Worm (Caenorhabditis elegans) whole organism, late embryonic: ENCODE data around the gene C05C12.6.

Source experiments
- K02D7.2 ChIP-seq: sonication (generic microtip); optimal IDR thresholded peaks from 2 replicates; lab custom pipeline; 2017; ENCODE audit warnings: mild to moderate bottlenecking, missing genetic modification characterization, missing compliant biosample characterization
- ceh-14 ChIP-seq: sonication (generic microtip); optimal IDR thresholded peaks from 2 replicates; lab custom pipeline; 2016; ENCODE audit warnings: missing genotype, missing genetic modification characterization, missing compliant biosample characterization
- ceh-18 ChIP-seq: sonication (generic microtip); optimal IDR thresholded peaks from 2 replicates; lab custom pipeline; 2016; ENCODE audit warnings: missing genetic modification characterization, missing compliant biosample characterization
- ceh-22 ChIP-seq: sonication (generic microtip); optimal IDR thresholded peaks from 2 replicates; lab custom pipeline; 2017; ENCODE audit warnings: missing biosample characterization, missing genetic modification characterization
- ceh-31 ChIP-seq: sonication (generic microtip); optimal IDR thresholded peaks from 2 replicates; lab custom pipeline; 2016; ENCODE audit warnings: missing genetic modification characterization, missing compliant biosample characterization
- ceh-34 ChIP-seq: sonication (generic microtip); optimal IDR thresholded peaks from 2 replicates; lab custom pipeline; 2016; ENCODE audit warnings: mild to moderate bottlenecking, missing genetic modification characterization, missing compliant biosample characterization
- ceh-45 ChIP-seq: fragments of 200-800 bp; sonication (Bioruptor generic); IDR thresholded peaks from 2 replicates; pipeline ENCODE4 v1.3.6; 2022; ENCODE audit warnings: missing genetic modification reagents, missing genetic modification characterization, missing compliant biosample characterization
- ceh-48 ChIP-seq: sonication (generic microtip); optimal IDR thresholded peaks from 2 replicates; lab custom pipeline; 2016; ENCODE audit warnings: missing genetic modification characterization, inconsistent platforms, missing compliant biosample characterization
- ceh-6 ChIP-seq: fragments of 200-800 bp; sonication (Bioruptor generic); optimal IDR thresholded peaks from 2 replicates; lab custom pipeline; 2018; ENCODE audit warnings: mild to moderate bottlenecking, missing genetic modification characterization, missing compliant biosample characterization
- ceh-9 ChIP-seq: sonication (generic microtip); optimal IDR thresholded peaks from 2 replicates; lab custom pipeline; 2016; ENCODE audit warnings: mild to moderate bottlenecking, missing genetic modification characterization, inconsistent platforms, missing compliant biosample characterization
- dmd-4 ChIP-seq: sonication (generic microtip); optimal IDR thresholded peaks from 2 replicates; lab custom pipeline; 2016; ENCODE audit warnings: borderline replicate concordance, missing genetic modification characterization, missing compliant biosample characterization
- dve-1 ChIP-seq: sonication (generic microtip); optimal IDR thresholded peaks from 2 replicates; lab custom pipeline; 2017; ENCODE audit warnings: antibody characterized with exemption, mild to moderate bottlenecking, missing genetic modification characterization, missing compliant biosample characterization
- elt-2 ChIP-seq: sonication (generic microtip); optimal IDR thresholded peaks from 2 replicates; lab custom pipeline; 2016; ENCODE audit warnings: missing genetic modification reagents, missing genetic modification characterization, missing compliant biosample characterization
- elt-4 ChIP-seq: sonication (generic microtip); optimal IDR thresholded peaks from 2 replicates; lab custom pipeline; 2016; ENCODE audit warnings: missing genetic modification characterization, missing compliant biosample characterization
- ets-4 ChIP-seq: sonication (generic microtip); optimal IDR thresholded peaks from 2 replicates; lab custom pipeline; 2016; ENCODE audit warnings: missing genetic modification characterization, missing compliant biosample characterization
- fax-1 ChIP-seq: sonication (generic microtip); optimal IDR thresholded peaks from 2 replicates; lab custom pipeline; 2016; ENCODE audit warnings: missing genotype, missing genetic modification characterization, missing compliant biosample characterization
- fkh-6 ChIP-seq: sonication (generic microtip); optimal IDR thresholded peaks from 2 replicates; lab custom pipeline; 2016; ENCODE audit warnings: missing genetic modification characterization, missing compliant biosample characterization
- gmeb-2 ChIP-seq: sonication (generic microtip); optimal IDR thresholded peaks from 2 replicates; lab custom pipeline; 2016; ENCODE audit warnings: missing genetic modification characterization, inconsistent platforms, missing compliant biosample characterization
- hlh-13 ChIP-seq: fragments of 200-800 bp; sonication (Bioruptor generic); optimal IDR thresholded peaks from 2 replicates; lab custom pipeline; 2018; ENCODE audit warnings: mild to moderate bottlenecking, missing genetic modification characterization, missing compliant biosample characterization
- hlh-15 ChIP-seq: sonication (generic microtip); optimal IDR thresholded peaks from 2 replicates; lab custom pipeline; 2016; ENCODE audit warnings: missing genetic modification characterization, missing compliant biosample characterization
- hlh-8 ChIP-seq: sonication (generic microtip); optimal IDR thresholded peaks from 2 replicates; lab custom pipeline; 2016; ENCODE audit warnings: missing genotype, missing genetic modification characterization, missing compliant biosample characterization
- lin-11 ChIP-seq: fragments of 200-800 bp; sonication (Bioruptor generic); optimal IDR thresholded peaks from 2 replicates; lab custom pipeline; 2018; ENCODE audit warnings: mild to moderate bottlenecking, missing genetic modification characterization, missing compliant biosample characterization
- nfya-1 ChIP-seq: sonication (generic microtip); optimal IDR thresholded peaks from 2 replicates; lab custom pipeline; 2017; ENCODE audit warnings: missing genetic modification characterization, mild to moderate bottlenecking, missing compliant biosample characterization, antibody characterized with exemption, moderate library complexity
- nhr-11 ChIP-seq: fragments of 150-350 bp; optimal IDR thresholded peaks from 2 replicates; lab custom pipeline; 2014; ENCODE audit warnings: missing biosample characterization, missing genetic modification characterization
- nhr-232 ChIP-seq: sonication (generic microtip); optimal IDR thresholded peaks from 2 replicates; lab custom pipeline; 2016; ENCODE audit warnings: missing genetic modification characterization, missing compliant biosample characterization
- odd-2 ChIP-seq: sonication (generic microtip); optimal IDR thresholded peaks from 2 replicates; lab custom pipeline; 2017; ENCODE audit warnings: antibody characterized with exemption, mild to moderate bottlenecking, missing genetic modification characterization, missing compliant biosample characterization
- pag-3 ChIP-seq: sonication (generic microtip); optimal IDR thresholded peaks from 2 replicates; lab custom pipeline; 2016; ENCODE audit warnings: missing compliant biosample characterization, missing genetic modification characterization, borderline replicate concordance
- pax-1 ChIP-seq: fragments of 150-350 bp; optimal IDR thresholded peaks from 2 replicates; lab custom pipeline; 2014; ENCODE audit warnings: missing biosample characterization, missing genetic modification characterization
- pha-2 ChIP-seq: sonication (generic microtip); optimal IDR thresholded peaks from 2 replicates; lab custom pipeline; 2017; ENCODE audit warnings: mild to moderate bottlenecking, missing genetic modification characterization, missing compliant biosample characterization
- pqm-1 ChIP-seq: sonication (generic microtip); optimal IDR thresholded peaks from 2 replicates; lab custom pipeline; 2016; ENCODE audit warnings: missing genetic modification characterization, missing compliant biosample characterization
- pros-1 ChIP-seq: fragments of 150-350 bp; optimal IDR thresholded peaks from 2 replicates; lab custom pipeline; 2014; ENCODE audit warnings: missing biosample characterization, missing genetic modification reagents, missing genetic modification characterization
- ref-2 ChIP-seq: sonication (generic microtip); optimal IDR thresholded peaks from 2 replicates; lab custom pipeline; 2016; ENCODE audit warnings: missing genetic modification characterization, missing compliant biosample characterization
- sdc-2 ChIP-seq: sonication (generic microtip); optimal IDR thresholded peaks from 2 replicates; lab custom pipeline; 2016; ENCODE audit warnings: missing genotype, missing genetic modification characterization, missing compliant biosample characterization
- sox-2 ChIP-seq: fragments of 200-800 bp; sonication (Bioruptor generic); IDR thresholded peaks from 2 replicates; pipeline ENCODE4 v1.3.6; 2022; ENCODE audit warnings: missing genetic modification reagents, missing genetic modification characterization, missing compliant biosample characterization
- syd-9 ChIP-seq: sonication (generic microtip); optimal IDR thresholded peaks from 2 replicates; lab custom pipeline; 2016; ENCODE audit warnings: mild to moderate bottlenecking, missing genetic modification characterization, moderate library complexity, missing compliant biosample characterization
- tbx-2 ChIP-seq: sonication (generic microtip); optimal IDR thresholded peaks from 2 replicates; lab custom pipeline; 2016; ENCODE audit warnings: missing genetic modification characterization, missing compliant biosample characterization
- ttx-3 ChIP-seq: sonication (generic microtip); optimal IDR thresholded peaks from 2 replicates; lab custom pipeline; 2016; ENCODE audit warnings: missing genetic modification reagents, missing genetic modification characterization, missing compliant biosample characterization
- unc-55 ChIP-seq: sonication (generic microtip); optimal IDR thresholded peaks from 2 replicates; lab custom pipeline; 2017; ENCODE audit warnings: missing biosample characterization, missing genetic modification reagents, missing genetic modification characterization
- unc-86 ChIP-seq: sonication (generic microtip); optimal IDR thresholded peaks from 2 replicates; lab custom pipeline; 2016; ENCODE audit warnings: missing genetic modification characterization, missing compliant biosample characterization
- zip-5 ChIP-seq: sonication (generic microtip); optimal IDR thresholded peaks from 2 replicates; lab custom pipeline; 2016; ENCODE audit warnings: missing genetic modification characterization, missing compliant biosample characterization

Gene C05C12.6

DNA sequence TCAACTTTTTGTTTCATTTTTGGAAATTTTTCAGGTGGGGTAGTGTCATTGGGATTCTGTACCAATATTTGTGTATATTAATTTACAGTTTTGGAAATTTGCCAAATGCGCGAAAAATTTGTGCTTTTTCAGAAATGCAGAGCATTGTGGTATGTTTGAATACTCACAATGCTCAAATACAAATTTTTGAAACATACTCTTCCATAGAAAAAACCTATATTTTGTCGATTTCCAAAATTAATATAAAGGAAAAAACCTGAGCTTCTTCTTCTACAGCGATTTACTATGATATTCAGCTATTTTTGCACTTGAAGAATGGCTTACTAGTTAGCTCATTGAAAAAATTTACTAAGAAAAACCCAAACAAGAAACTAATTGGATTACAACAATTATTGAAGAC lies 28.3 kb downstream of the C05C12.6 start:
- TF ChIP-seq fax-1 (tag; lab: Kevin White, UChicago), result no peak
- no peak for TF ChIP-seq dmd-4 (tag; lab: Kevin White, UChicago)
- TF ChIP-seq ceh-14 (tag; lab: Kevin White, UChicago), result no peak
- no peak for TF ChIP-seq sdc-2 (tag; lab: Kevin White, UChicago)
- TF ChIP-seq odd-2 (tag; lab: Kevin White, UChicago), result no peak
- TF ChIP-seq pax-1 (tag; lab: Kevin White, UChicago), result no peak
- no peak for TF ChIP-seq ceh-48 (tag; lab: Kevin White, UChicago)
- TF ChIP-seq ceh-9 (tag; lab: Kevin White, UChicago), result no peak
- TF ChIP-seq sox-2 (GFP tag; lab: Robert Waterston, UW), result no peak
- no peak for TF ChIP-seq ceh-34
- no peak for TF ChIP-seq ets-4 (tag; lab: Kevin White, UChicago)
- TF ChIP-seq elt-2 (tag; lab: Kevin White, UChicago), result no peak
- TF ChIP-seq ceh-18, result no peak

DNA sequence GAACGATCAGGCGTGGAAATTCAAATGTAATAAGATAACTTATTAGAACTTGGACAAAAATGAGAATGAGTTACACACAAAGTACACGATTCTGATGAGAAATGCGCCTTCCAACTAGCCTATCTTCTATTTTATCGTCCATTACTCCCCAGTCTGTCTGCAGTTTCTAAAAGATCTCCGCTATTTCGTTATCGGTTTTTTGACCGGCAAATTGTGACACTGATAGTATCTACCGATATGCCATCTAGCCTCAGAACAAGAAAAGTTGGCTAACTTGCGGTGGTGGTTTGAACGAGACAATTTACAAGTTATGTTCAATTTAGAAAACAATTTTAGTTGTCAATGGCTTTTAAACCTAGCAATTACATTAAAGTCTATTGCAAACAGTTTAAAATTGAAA lies 29.7 kb downstream of the C05C12.6 start:
- TF ChIP-seq ceh-14 (tag; lab: Kevin White, UChicago) (no peak), hlh-15 (tag; lab: Kevin White, UChicago) (no peak), nfya-1 (tag; lab: Kevin White, UChicago) (no peak), elt-2 (tag; lab: Kevin White, UChicago) (peak; percentile 89), ref-2 (tag; lab: Kevin White, UChicago) (no peak)

DNA sequence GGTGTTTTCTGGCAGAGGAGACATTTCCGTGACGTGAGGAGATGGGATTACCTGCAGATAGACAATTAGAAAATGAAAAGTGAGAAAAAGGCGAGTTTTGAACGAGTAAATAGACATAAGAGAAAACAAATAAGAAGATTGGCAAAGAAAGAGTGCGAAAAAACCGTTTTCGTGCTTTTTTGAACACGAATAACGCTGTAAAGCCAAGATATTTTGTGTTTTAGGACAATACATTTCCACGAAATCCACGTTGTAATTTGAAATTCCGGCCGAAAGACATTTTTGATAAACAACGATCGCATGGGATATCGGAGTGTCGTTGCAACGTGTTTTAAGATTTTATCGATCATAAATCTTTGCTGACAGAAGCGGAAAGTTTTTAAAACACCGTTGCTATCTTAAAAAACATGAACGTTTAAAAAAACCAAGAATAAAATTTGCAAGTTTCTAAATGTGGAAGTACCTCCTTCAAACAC lies 30.4 kb downstream of the C05C12.6 start, which contains the start of gene adk-1:
adk-1 (minus strand) TSS at position 51 of the 476 bp plus-strand sequence.
- TF ChIP-seq pha-2 (tag; lab: Kevin White, UChicago) (no peak), nfya-1 (tag; lab: Kevin White, UChicago) (no peak), gmeb-2 (no peak), hlh-13 (GFP tag; lab: Kevin White, UChicago) (no peak), dve-1 (tag; lab: Kevin White, UChicago) (no peak), pros-1 (tag; lab: Kevin White, UChicago) (no peak), syd-9 (no peak), tbx-2 (tag; lab: Kevin White, UChicago) (no peak), hlh-8 (tag; lab: Kevin White, UChicago) (no peak), fkh-6 (tag; lab: Kevin White, UChicago) (no peak), nhr-11 (tag; lab: Kevin White, UChicago) (no peak), K02D7.2 (tag; lab: Kevin White, UChicago) (no peak), unc-55 (GFP tag; lab: Kevin White, UChicago) (no peak), nhr-232 (tag; lab: Kevin White, UChicago) (no peak), unc-86 (tag; lab: Kevin White, UChicago) (no peak), elt-4 (no peak), pqm-1 (tag; lab: Kevin White, UChicago) (no peak), dmd-4 (tag; lab: Kevin White, UChicago) (no peak)

DNA sequence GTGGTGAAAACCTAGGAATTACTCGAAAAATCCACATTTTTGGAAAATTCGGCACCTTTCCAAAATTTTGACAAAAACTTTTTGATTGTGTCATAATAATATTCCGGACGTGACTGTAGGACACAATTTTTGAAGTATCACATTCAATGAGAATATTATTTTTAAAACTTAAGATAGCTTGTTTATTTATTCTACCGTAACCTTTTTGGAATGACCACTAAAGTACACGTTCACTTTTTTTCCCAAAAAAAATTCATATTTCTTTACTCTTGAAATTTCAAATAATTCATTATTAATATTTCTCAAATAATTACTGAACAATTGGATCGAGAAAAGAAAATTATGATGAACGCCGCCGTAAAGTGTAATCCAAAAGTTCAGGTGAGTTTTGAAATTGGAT lies 34.1 kb downstream of the C05C12.6 start, which contains the start of gene R07H5.9:
R07H5.9 (plus strand) TSS at position 301 of the 400 bp plus-strand sequence.
- TF ChIP-seq pag-3 (tag; lab: Kevin White, UChicago) (no peak), ceh-31 (tag; lab: Kevin White, UChicago) (no peak), unc-86 (tag; lab: Kevin White, UChicago) (no peak), zip-5 (tag; lab: Kevin White, UChicago) (no peak), unc-55 (GFP tag; lab: Kevin White, UChicago) (no peak), ceh-45 (GFP tag; lab: Robert Waterston, UW) (no peak), ceh-34 (no peak), ceh-22 (tag; lab: Kevin White, UChicago) (no peak), lin-11 (tag; lab: Kevin White, UChicago) (no peak), K02D7.2 (tag; lab: Kevin White, UChicago) (no peak), elt-4 (no peak), ceh-6 (no peak), nhr-232 (tag; lab: Kevin White, UChicago) (no peak), ttx-3 (tag; lab: Kevin White, UChicago) (no peak)
